Worm (Caenorhabditis elegans) whole organism, L3 larva: ENCODE data around the gene F25F2.1.

Experiments
- R02D3.7 ChIP-seq: fragments of 150-350 bp; optimal IDR thresholded peaks from 2 replicates; lab custom pipeline; 2014; ENCODE audit warnings: missing biosample characterization, missing genetic modification characterization
- ZK546.5 ChIP-seq: sonication (generic microtip); optimal IDR thresholded peaks from 2 replicates; lab custom pipeline; 2017; ENCODE audit warnings: missing biosample characterization, missing genetic modification characterization
- aly-2 ChIP-seq: fragments of 150-350 bp; optimal IDR thresholded peaks from 2 replicates; lab custom pipeline; 2014; ENCODE audit warnings: missing biosample characterization, missing genetic modification characterization
- ama-1 ChIP-seq: fragments of 150-350 bp; optimal IDR thresholded peaks from 2 replicates; lab custom pipeline; 2018
- ceh-16 ChIP-seq: sonication (generic microtip); optimal IDR thresholded peaks from 2 replicates; lab custom pipeline; 2017; ENCODE audit warnings: missing biosample characterization, missing genetic modification characterization
- ceh-28 ChIP-seq: fragments of 150-350 bp; optimal IDR thresholded peaks from 2 replicates; lab custom pipeline; 2014; ENCODE audit warnings: missing biosample characterization, missing genetic modification reagents, missing genetic modification characterization
- ceh-82 ChIP-seq: fragments of 150-350 bp; optimal IDR thresholded peaks from 2 replicates; lab custom pipeline; 2014; ENCODE audit warnings: missing biosample characterization, missing genetic modification characterization
- ceh-9 ChIP-seq: sonication (generic microtip); optimal IDR thresholded peaks from 2 replicates; lab custom pipeline; 2018; ENCODE audit warnings: missing biosample characterization, missing genetic modification characterization
- daf-12 ChIP-seq: fragments of 150-350 bp; optimal IDR thresholded peaks from 2 replicates; lab custom pipeline; 2014; ENCODE audit warnings: missing biosample characterization, missing genetic modification reagents, missing genetic modification characterization
- egl-27 ChIP-seq: sonication (generic microtip); optimal IDR thresholded peaks from 4 replicates; lab custom pipeline; 2017; ENCODE audit warnings: missing biosample characterization, missing genetic modification reagents, missing genetic modification characterization
- egl-5 ChIP-seq: fragments of 150-350 bp; optimal IDR thresholded peaks from 2 replicates; lab custom pipeline; 2017; ENCODE audit warnings: missing biosample characterization, missing genetic modification reagents, missing genetic modification characterization, inconsistent platforms
- elt-1 ChIP-seq: fragments of 150-350 bp; optimal IDR thresholded peaks from 2 replicates; lab custom pipeline; 2014; ENCODE audit warnings: missing biosample characterization, missing genetic modification characterization
- elt-2 ChIP-seq: sonication (generic microtip); optimal IDR thresholded peaks from 2 replicates; lab custom pipeline; 2016; ENCODE audit warnings: missing genetic modification reagents, mild to moderate bottlenecking, missing genetic modification characterization, missing compliant biosample characterization
- elt-3 ChIP-seq, 3 experiments: fragments of 150-350 bp in 1 of 3; sonication (generic microtip) in 2 of 3; optimal IDR thresholded peaks; 2 replicates in 2 of 3; 4 replicates in 1 of 3; lab custom pipeline; 2014 to 2017; ENCODE audit warnings: missing biosample characterization in 3 of 3, missing genetic modification characterization in 3 of 3
- eor-1 ChIP-seq, 2 experiments: fragments of 150-350 bp; optimal IDR thresholded peaks; 2 replicates each; lab custom pipeline; 2014 to 2018; ENCODE audit warnings: missing biosample characterization in 2 of 2, missing genetic modification characterization in 2 of 2
- fkh-10 ChIP-seq: sonication (generic microtip); optimal IDR thresholded peaks from 2 replicates; lab custom pipeline; 2017; ENCODE audit warnings: missing biosample characterization, missing genetic modification reagents, missing genetic modification characterization
- fkh-2 ChIP-seq: fragments of 150-350 bp; optimal IDR thresholded peaks from 2 replicates; lab custom pipeline; 2014; ENCODE audit warnings: missing biosample characterization, missing genetic modification reagents, missing genetic modification characterization
- fos-1 ChIP-seq: fragments of 150-350 bp; optimal IDR thresholded peaks from 2 replicates; lab custom pipeline; 2014; ENCODE audit warnings: missing biosample characterization, missing genetic modification characterization
- hmg-11 ChIP-seq: sonication (generic microtip); optimal IDR thresholded peaks from 2 replicates; lab custom pipeline; 2016; ENCODE audit warnings: missing genetic modification characterization, missing compliant biosample characterization
- jun-1 ChIP-seq: fragments of 150-350 bp; optimal IDR thresholded peaks from 2 replicates; lab custom pipeline; 2014; ENCODE audit warnings: missing biosample characterization, missing genetic modification reagents, missing genetic modification characterization
- lin-15B ChIP-seq: fragments of 150-350 bp; optimal IDR thresholded peaks from 2 replicates; lab custom pipeline; 2014; ENCODE audit warnings: missing biosample characterization, missing genetic modification characterization
- lin-39 ChIP-seq: fragments of 150-350 bp; optimal IDR thresholded peaks from 2 replicates; lab custom pipeline; 2018; ENCODE audit warnings: missing biosample characterization, missing genetic modification reagents, missing genetic modification characterization
- lsy-12 ChIP-seq: sonication (generic microtip); optimal IDR thresholded peaks from 2 replicates; lab custom pipeline; 2016; ENCODE audit warnings: mild to moderate bottlenecking, missing genetic modification characterization, missing compliant biosample characterization
- mdl-1 ChIP-seq: fragments of 150-350 bp; optimal IDR thresholded peaks from 2 replicates; lab custom pipeline; 2014; ENCODE audit warnings: missing biosample characterization, missing genetic modification characterization
- mml-1 ChIP-seq: fragments of 150-350 bp; sonication (generic microtip); optimal IDR thresholded peaks from 3 replicates; lab custom pipeline; 2014; ENCODE audit warnings: missing biosample characterization, missing genetic modification characterization
- nfya-1 ChIP-seq: sonication (generic microtip); optimal IDR thresholded peaks from 2 replicates; lab custom pipeline; 2017; ENCODE audit warnings: missing genetic modification characterization, mild to moderate bottlenecking, missing compliant biosample characterization, antibody characterized with exemption, moderate library complexity; ENCODE audit not compliant: insufficient read depth
- nhr-11 ChIP-seq: fragments of 150-350 bp; optimal IDR thresholded peaks from 2 replicates; lab custom pipeline; 2014; ENCODE audit warnings: missing biosample characterization, missing genetic modification characterization
- nhr-12 ChIP-seq: fragments of 150-350 bp; optimal IDR thresholded peaks from 2 replicates; lab custom pipeline; 2014; ENCODE audit warnings: missing biosample characterization, missing genetic modification characterization
- nhr-23 ChIP-seq: fragments of 150-350 bp; optimal IDR thresholded peaks from 2 replicates; lab custom pipeline; 2014; ENCODE audit warnings: missing biosample characterization, missing genetic modification reagents, missing genetic modification characterization
- nhr-237 ChIP-seq: fragments of 150-350 bp; optimal IDR thresholded peaks from 2 replicates; lab custom pipeline; 2014; ENCODE audit warnings: missing biosample characterization, missing genetic modification characterization
- nhr-25 ChIP-seq: sonication (generic microtip); optimal IDR thresholded peaks from 2 replicates; lab custom pipeline; 2017; ENCODE audit warnings: missing biosample characterization, missing genetic modification characterization
- nhr-28 ChIP-seq: fragments of 150-350 bp; optimal IDR thresholded peaks from 2 replicates; lab custom pipeline; 2014; ENCODE audit warnings: missing biosample characterization, missing genetic modification characterization
- nhr-43 ChIP-seq: sonication (generic microtip); optimal IDR thresholded peaks from 2 replicates; lab custom pipeline; 2016; ENCODE audit warnings: mild to moderate bottlenecking, missing genetic modification characterization, missing compliant biosample characterization; ENCODE audit not compliant: poor library complexity, severe bottlenecking
- nhr-67 ChIP-seq: fragments of 150-350 bp; optimal IDR thresholded peaks from 2 replicates; lab custom pipeline; 2014; ENCODE audit warnings: missing biosample characterization, missing genetic modification characterization
- nhr-76 ChIP-seq: fragments of 150-350 bp; sonication (generic microtip); optimal IDR thresholded peaks from 5 replicates; lab custom pipeline; 2014; ENCODE audit warnings: missing biosample characterization, missing genetic modification characterization
- nhr-77 ChIP-seq: fragments of 150-350 bp; optimal IDR thresholded peaks from 2 replicates; lab custom pipeline; 2014; ENCODE audit warnings: missing biosample characterization, missing genetic modification characterization
- pha-4 ChIP-seq: fragments of 150-350 bp; optimal IDR thresholded peaks from 2 replicates; lab custom pipeline; 2014; ENCODE audit warnings: missing biosample characterization, missing genetic modification reagents, missing genetic modification characterization
- pqm-1 ChIP-seq: fragments of 150-350 bp; optimal IDR thresholded peaks from 2 replicates; lab custom pipeline; 2017; ENCODE audit warnings: missing biosample characterization, missing genetic modification characterization, inconsistent platforms
- sea-2 ChIP-seq: fragments of 150-350 bp; sonication (generic microtip); optimal IDR thresholded peaks from 4 replicates; lab custom pipeline; 2014; ENCODE audit warnings: missing biosample characterization, missing genetic modification reagents, missing genetic modification characterization
- skn-1 ChIP-seq: fragments of 150-350 bp; optimal IDR thresholded peaks from 2 replicates; lab custom pipeline; 2014; ENCODE audit warnings: missing biosample characterization, missing genetic modification characterization
- snpc-4 ChIP-seq: fragments of 150-350 bp; optimal IDR thresholded peaks from 2 replicates; lab custom pipeline; 2014; ENCODE audit warnings: missing biosample characterization, missing genetic modification characterization
- tbx-2 ChIP-seq: sonication (generic microtip); optimal IDR thresholded peaks from 2 replicates; lab custom pipeline; 2016; ENCODE audit warnings: mild to moderate bottlenecking, missing genetic modification characterization, missing compliant biosample characterization
- unc-39 ChIP-seq: sonication (generic microtip); optimal IDR thresholded peaks from 4 replicates; lab custom pipeline; 2017; ENCODE audit warnings: missing biosample characterization, missing genetic modification characterization
- unc-62 ChIP-seq: fragments of 150-350 bp; sonication (generic microtip); optimal IDR thresholded peaks from 4 replicates; lab custom pipeline; 2014; ENCODE audit warnings: missing biosample characterization, missing genetic modification reagents, missing genetic modification characterization
- zag-1 ChIP-seq: fragments of 150-350 bp; optimal IDR thresholded peaks from 2 replicates; lab custom pipeline; 2014; ENCODE audit warnings: missing biosample characterization, missing genetic modification characterization
- ztf-11 ChIP-seq: fragments of 150-350 bp; optimal IDR thresholded peaks from 2 replicates; lab custom pipeline; 2014; ENCODE audit warnings: missing biosample characterization, missing genetic modification characterization
- ztf-4 ChIP-seq: fragments of 150-350 bp; optimal IDR thresholded peaks from 2 replicates; lab custom pipeline; 2014; ENCODE audit warnings: missing biosample characterization, missing genetic modification characterization

F25F2.1 gene

DNA sequence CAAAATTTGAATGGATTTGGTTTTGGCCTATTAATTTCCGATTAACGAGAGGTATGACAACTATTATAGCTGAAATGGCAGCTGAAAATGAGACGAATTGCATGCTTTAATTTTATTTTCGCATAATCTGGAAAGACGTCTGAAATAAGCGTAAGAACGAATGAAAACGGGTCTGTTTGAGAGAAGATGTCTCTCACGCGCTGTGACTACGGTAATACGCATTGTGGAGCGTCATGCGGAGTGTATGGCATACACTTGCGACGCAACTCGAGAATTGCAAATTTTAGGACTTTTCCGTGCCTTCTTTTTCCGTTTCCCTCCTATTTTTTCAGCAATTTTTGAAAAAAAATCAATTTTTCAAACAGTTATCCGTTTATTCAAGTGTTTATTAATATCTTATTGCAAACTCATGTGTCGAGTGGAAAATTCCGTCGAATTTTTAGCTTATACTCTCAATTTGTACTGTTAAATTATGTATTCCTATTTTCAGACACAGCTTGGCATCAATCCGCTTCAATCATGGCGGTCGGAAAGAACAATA lies 33.2 kb upstream of the F25F2.1 start, which contains the start of gene rps-1:
rps-1 (plus strand) TSS at position 491 of the 541 bp plus-strand sequence.
- peak; percentile 89 for TF ChIP-seq unc-62
- TF ChIP-seq ceh-82: peak; percentile 94
- no peak for TF ChIP-seq ztf-11 (tag; lab: Kevin White, UChicago)
- peak; percentile 48 for TF ChIP-seq fkh-2 (tag; lab: Kevin White, UChicago)
- peak; percentile 93 for TF ChIP-seq R02D3.7 (tag; lab: Kevin White, UChicago)
- peak; percentile 95 for TF ChIP-seq ztf-4 (tag; lab: Kevin White, UChicago)
- TF ChIP-seq daf-12 (tag; lab: Kevin White, UChicago): peak; percentile 39
- peak; percentile 92 for TF ChIP-seq aly-2 (tag; lab: Kevin White, UChicago)
- peak; percentile 100 for TF ChIP-seq nhr-25 (tag; lab: Kevin White, UChicago)
- TF ChIP-seq lsy-12 (tag; lab: Kevin White, UChicago): peak; percentile 100
- peak; percentile 53 for TF ChIP-seq nhr-28
- TF ChIP-seq eor-1 (tag; optimal IDR thresholded peaks at IDR 0.05; lab: Kevin White, UChicago): no peak
- TF ChIP-seq elt-3 (tag; optimal IDR thresholded peaks at IDR 0.05; lab: Kevin White, UChicago): peak; percentile 20 to 97 (median 69)
- peak; percentile 95 for TF ChIP-seq skn-1
- peak; percentile 96 for TF ChIP-seq tbx-2 (tag; lab: Kevin White, UChicago)
- peak; percentile 18 for TF ChIP-seq ceh-16 (tag; lab: Kevin White, UChicago)
- TF ChIP-seq mml-1 (tag; lab: Kevin White, UChicago): no peak
- TF ChIP-seq nhr-237 (tag; lab: Kevin White, UChicago): no peak
- peak; percentile 52 for TF ChIP-seq mdl-1 (tag; lab: Kevin White, UChicago)
- peak; percentile 90 for TF ChIP-seq elt-1
- TF ChIP-seq nfya-1: peak; percentile 99
- TF ChIP-seq sea-2: peak; percentile 74
- TF ChIP-seq pqm-1 (tag; lab: Kevin White, UChicago): peak; percentile 84
- peak; percentile 74 for TF ChIP-seq nhr-76 (tag; lab: Kevin White, UChicago)
- peak; percentile 58 for TF ChIP-seq ZK546.5 (tag; lab: Kevin White, UChicago)
- peak; percentile 98 for TF ChIP-seq egl-5 (tag; lab: Kevin White, UChicago)
- peak; percentile 96 for TF ChIP-seq lin-39
- peak; percentile 96 for TF ChIP-seq nhr-11
- TF ChIP-seq fkh-10 (GFP tag; lab: Kevin White, UChicago): peak; percentile 91
- TF ChIP-seq elt-2 (tag; lab: Kevin White, UChicago): peak; percentile 90
- TF ChIP-seq jun-1 (tag; lab: Kevin White, UChicago): peak; percentile 99
- TF ChIP-seq nhr-12 (tag; lab: Kevin White, UChicago): no peak
- TF ChIP-seq nhr-67 (tag; lab: Kevin White, UChicago): no peak
- peak; percentile 96 for TF ChIP-seq lin-15B (tag; lab: Kevin White, UChicago)
- peak; percentile 77 for TF ChIP-seq zag-1 (tag; lab: Kevin White, UChicago)
- TF ChIP-seq pha-4 (tag; lab: Kevin White, UChicago): peak; percentile 100
- peak; percentile 91 for TF ChIP-seq ceh-28 (tag; lab: Kevin White, UChicago)
- peak; percentile 99 for TF ChIP-seq nhr-23
- TF ChIP-seq ceh-9 (tag; lab: Kevin White, UChicago): no peak
- TF ChIP-seq nhr-77 (tag; lab: Kevin White, UChicago): peak; percentile 93
- TF ChIP-seq fos-1 (tag; lab: Kevin White, UChicago): peak; percentile 86
- peak; percentile 71 for TF ChIP-seq egl-27 (tag; lab: Kevin White, UChicago)
- TF ChIP-seq ama-1 (lab: Kevin White, UChicago): peak; percentile 87
- TF ChIP-seq hmg-11 (tag; lab: Kevin White, UChicago): peak; percentile 99
- TF ChIP-seq unc-39 (tag; lab: Kevin White, UChicago): peak; percentile 58
- peak; percentile 97 for TF ChIP-seq nhr-43
- peak; percentile 97 for TF ChIP-seq snpc-4 (tag; lab: Kevin White, UChicago)
